Fruit fly (Drosophila melanogaster) whole organism, prepupa: ENCODE measurements around the gene dock.

Experiments
- Blimp-1 ChIP-seq: fragments of 200-800 bp; sonication (Bioruptor generic); optimal IDR thresholded peaks from 3 replicates; lab custom pipeline; 2017; ENCODE audit warnings: missing biosample characterization, missing genetic modification characterization, mild to moderate bottlenecking, moderate library complexity, missing genetic modification reagents
- CG10631 ChIP-seq: fragments of 200-800 bp; sonication (Bioruptor generic); optimal IDR thresholded peaks from 2 replicates; lab custom pipeline; 2016; ENCODE audit warnings: missing biosample characterization, missing genetic modification characterization
- CG11294 ChIP-seq: fragments of 200-800 bp; sonication (Bioruptor generic); IDR thresholded peaks from 2 replicates; pipeline ENCODE4 v1.3.6; 2022; ENCODE audit warnings: missing biosample characterization, missing genetic modification characterization
- CG11762 ChIP-seq: fragments of 200-800 bp; sonication (Bioruptor generic); optimal IDR thresholded peaks from 3 replicates; lab custom pipeline; 2016; ENCODE audit warnings: missing biosample characterization, missing genetic modification characterization; ENCODE audit not compliant: insufficient read depth
- CG11902 ChIP-seq: fragments of 200-800 bp; sonication (Bioruptor generic); optimal IDR thresholded peaks from 3 replicates; lab custom pipeline; 2016; ENCODE audit warnings: missing biosample characterization, missing genetic modification characterization
- CG15336 ChIP-seq: fragments of 200-800 bp; sonication (Bioruptor generic); IDR thresholded peaks from 2 replicates; pipeline ENCODE4 v1.3.6; 2022; ENCODE audit warnings: missing biosample characterization, missing genetic modification characterization
- CG1621 ChIP-seq: fragments of 200-800 bp; sonication (Bioruptor generic); optimal IDR thresholded peaks from 3 replicates; lab custom pipeline; 2018; ENCODE audit warnings: missing biosample characterization, mild to moderate bottlenecking, missing genetic modification characterization
- CG16779 ChIP-seq: fragments of 200-800 bp; sonication (Bioruptor generic); optimal IDR thresholded peaks from 3 replicates; lab custom pipeline; 2017; ENCODE audit warnings: missing biosample characterization, mild to moderate bottlenecking, missing genetic modification characterization
- CG3032 ChIP-seq: fragments of 200-800 bp; optimal IDR thresholded peaks from 2 replicates; lab custom pipeline; 2019; ENCODE audit warnings: missing biosample characterization, mild to moderate bottlenecking, missing genetic modification characterization, moderate library complexity
- CG31627 ChIP-seq: fragments of 200-800 bp; sonication (Bioruptor generic); optimal IDR thresholded peaks from 3 replicates; lab custom pipeline; 2016; ENCODE audit warnings: missing biosample characterization, missing genetic modification characterization
- CG32006 ChIP-seq: fragments of 200-800 bp; sonication (Bioruptor generic); optimal IDR thresholded peaks from 3 replicates; lab custom pipeline; 2017; ENCODE audit warnings: missing biosample characterization, mild to moderate bottlenecking, missing genetic modification characterization
- CG34406 ChIP-seq: fragments of 200-800 bp; sonication (Bioruptor generic); optimal IDR thresholded peaks from 3 replicates; lab custom pipeline; 2016; ENCODE audit warnings: missing biosample characterization, missing genetic modification characterization
- CG6163 ChIP-seq: fragments of 200-800 bp; sonication (Bioruptor generic); IDR thresholded peaks from 3 replicates; pipeline ENCODE4 v1.3.6; 2022; ENCODE audit warnings: missing biosample characterization, missing genetic modification characterization
- CG6276 ChIP-seq: fragments of 200-800 bp; sonication (Bioruptor generic); optimal IDR thresholded peaks from 2 replicates; lab custom pipeline; 2017; ENCODE audit warnings: missing biosample characterization, mild to moderate bottlenecking, missing genetic modification characterization
- CG6854 ChIP-seq: fragments of 200-800 bp; sonication (Bioruptor generic); optimal IDR thresholded peaks from 2 replicates; lab custom pipeline; 2017; ENCODE audit warnings: missing biosample characterization, mild to moderate bottlenecking, missing genetic modification characterization
- CG8119 ChIP-seq: fragments of 200-800 bp; sonication (Bioruptor generic); IDR thresholded peaks from 3 replicates; pipeline ENCODE4 v1.3.6; 2022; ENCODE audit warnings: missing biosample characterization, missing genetic modification characterization
- CG8319 ChIP-seq: fragments of 200-800 bp; sonication (Bioruptor generic); optimal IDR thresholded peaks from 3 replicates; lab custom pipeline; 2016; ENCODE audit warnings: missing biosample characterization, missing genetic modification characterization
- CG8632 ChIP-seq: fragments of 200-800 bp; sonication (Bioruptor generic); optimal IDR thresholded peaks from 3 replicates; lab custom pipeline; 2016; ENCODE audit warnings: missing biosample characterization, missing genetic modification characterization
- Eip75B ChIP-seq: fragments of 200-800 bp; sonication (Bioruptor generic); optimal IDR thresholded peaks from 3 replicates; lab custom pipeline; 2016; ENCODE audit warnings: missing biosample characterization, missing genetic modification characterization
- Eip78C ChIP-seq: fragments of 200-800 bp; sonication (Bioruptor generic); peaks from one replicate; lab custom pipeline; 2016; ENCODE audit warnings: missing biosample characterization, missing genetic modification characterization
- Eip93F ChIP-seq: fragments of 200-800 bp; sonication (Bioruptor generic); optimal IDR thresholded peaks from 2 replicates; lab custom pipeline; 2016; ENCODE audit warnings: missing biosample characterization, mild to moderate bottlenecking, missing genetic modification characterization
- Ets21C ChIP-seq: fragments of 200-800 bp; sonication (Bioruptor generic); optimal IDR thresholded peaks from 3 replicates; lab custom pipeline; 2016; ENCODE audit warnings: missing biosample characterization, missing genetic modification characterization
- Ets96B ChIP-seq: fragments of 200-800 bp; optimal IDR thresholded peaks from 2 replicates; lab custom pipeline; 2019; ENCODE audit warnings: missing biosample characterization, mild to moderate bottlenecking, missing genetic modification characterization, moderate library complexity
- Gug ChIP-seq: fragments of 200-800 bp; sonication (Bioruptor generic); IDR thresholded peaks from 2 replicates; pipeline ENCODE4 v1.3.6; 2022; ENCODE audit warnings: missing biosample characterization, missing genetic modification characterization
- Hr38 ChIP-seq: sonication (Bioruptor generic); optimal IDR thresholded peaks from 2 replicates; lab custom pipeline; 2016; ENCODE audit warnings: missing biosample characterization, missing genetic modification characterization
- Hr39 ChIP-seq: fragments of 200-800 bp; sonication (Bioruptor generic); optimal IDR thresholded peaks from 2 replicates; lab custom pipeline; 2016; ENCODE audit warnings: missing biosample characterization, missing genetic modification characterization
- Lpt ChIP-seq: fragments of 200-800 bp; sonication (Bioruptor generic); optimal IDR thresholded peaks from 3 replicates; lab custom pipeline; 2016; ENCODE audit warnings: missing biosample characterization, missing genetic modification characterization
- OdsH ChIP-seq: fragments of 200-800 bp; sonication (Bioruptor generic); optimal IDR thresholded peaks from 3 replicates; lab custom pipeline; 2016; ENCODE audit warnings: missing biosample characterization, missing genetic modification characterization
- Smox ChIP-seq: fragments of 200-800 bp; sonication (Bioruptor generic); optimal IDR thresholded peaks from 3 replicates; lab custom pipeline; 2016; ENCODE audit warnings: missing biosample characterization, missing genetic modification characterization
- Sox102F ChIP-seq: fragments of 200-800 bp; sonication (Bioruptor generic); optimal IDR thresholded peaks from 2 replicates; lab custom pipeline; 2016; ENCODE audit warnings: missing biosample characterization, mild to moderate bottlenecking, missing genetic modification characterization
- Sox14 ChIP-seq: fragments of 200-800 bp; sonication (Bioruptor generic); optimal IDR thresholded peaks from 3 replicates; lab custom pipeline; 2016; ENCODE audit warnings: missing biosample characterization, missing genetic modification characterization
- Sox15 ChIP-seq: fragments of 200-800 bp; sonication (Bioruptor generic); optimal IDR thresholded peaks from 3 replicates; lab custom pipeline; 2016; ENCODE audit warnings: missing biosample characterization, missing genetic modification characterization
- achi ChIP-seq: fragments of 200-800 bp; sonication (Bioruptor generic); optimal IDR thresholded peaks from 3 replicates; lab custom pipeline; 2016; ENCODE audit warnings: missing biosample characterization, missing genetic modification characterization
- acj6 ChIP-seq: fragments of 200-800 bp; sonication (Bioruptor generic); optimal IDR thresholded peaks from 3 replicates; lab custom pipeline; 2016; ENCODE audit warnings: missing biosample characterization, missing genetic modification characterization
- cyc ChIP-seq: fragments of 200-800 bp; sonication (Bioruptor generic); optimal IDR thresholded peaks from 3 replicates; lab custom pipeline; 2016; ENCODE audit warnings: missing biosample characterization, missing genetic modification characterization
- dac ChIP-seq: fragments of 200-800 bp; sonication (Bioruptor generic); optimal IDR thresholded peaks from 2 replicates; lab custom pipeline; 2017; ENCODE audit warnings: missing biosample characterization, mild to moderate bottlenecking, missing genetic modification characterization
- dsx ChIP-seq: fragments of 200-800 bp; optimal IDR thresholded peaks from 3 replicates; lab custom pipeline; 2019; ENCODE audit warnings: missing biosample characterization, mild to moderate bottlenecking, missing genetic modification characterization, moderate library complexity; ENCODE audit not compliant: poor library complexity, severe bottlenecking
- eg ChIP-seq: fragments of 200-800 bp; sonication (Bioruptor generic); IDR thresholded peaks from 3 replicates; pipeline ENCODE4 v1.3.6; 2022; ENCODE audit warnings: missing biosample characterization, missing genetic modification characterization
- esn ChIP-seq: fragments of 200-800 bp; sonication (Bioruptor generic); optimal IDR thresholded peaks from 2 replicates; lab custom pipeline; 2016; ENCODE audit warnings: missing biosample characterization, mild to moderate bottlenecking, missing genetic modification characterization, moderate library complexity
- fd59A ChIP-seq: fragments of 200-800 bp; sonication (Bioruptor generic); optimal IDR thresholded peaks from 2 replicates; lab custom pipeline; 2017; ENCODE audit warnings: missing biosample characterization, mild to moderate bottlenecking, missing genetic modification characterization, missing genetic modification reagents
- fd85E ChIP-seq: fragments of 200-800 bp; sonication (Bioruptor generic); optimal IDR thresholded peaks from 3 replicates; lab custom pipeline; 2016; ENCODE audit warnings: missing biosample characterization, missing genetic modification characterization
- fkh ChIP-seq: fragments of 200-800 bp; sonication (Bioruptor generic); optimal IDR thresholded peaks from 3 replicates; lab custom pipeline; 2017; ENCODE audit warnings: missing biosample characterization, mild to moderate bottlenecking, missing genetic modification characterization, moderate library complexity
- net ChIP-seq: fragments of 200-800 bp; sonication (Bioruptor generic); optimal IDR thresholded peaks from 3 replicates; lab custom pipeline; 2016; ENCODE audit warnings: missing biosample characterization, missing genetic modification characterization
- pdm3 ChIP-seq: fragments of 200-800 bp; sonication (Bioruptor generic); optimal IDR thresholded peaks from 3 replicates; lab custom pipeline; 2016; ENCODE audit warnings: missing biosample characterization, missing genetic modification characterization
- spab ChIP-seq: fragments of 200-800 bp; sonication (Bioruptor generic); optimal IDR thresholded peaks from 2 replicates; lab custom pipeline; 2017; ENCODE audit warnings: missing biosample characterization, mild to moderate bottlenecking, missing genetic modification characterization, missing genetic modification reagents
- svp ChIP-seq: fragments of 200-800 bp; sonication (Bioruptor generic); peaks from one replicate; lab custom pipeline; 2016; ENCODE audit warnings: missing biosample characterization, missing genetic modification characterization
- topi ChIP-seq: fragments of 200-800 bp; sonication (Bioruptor generic); optimal IDR thresholded peaks from 3 replicates; lab custom pipeline; 2016; ENCODE audit warnings: missing biosample characterization, missing genetic modification characterization
- vri ChIP-seq: fragments of 200-800 bp; sonication (Bioruptor generic); optimal IDR thresholded peaks from 3 replicates; lab custom pipeline; 2016; ENCODE audit warnings: missing biosample characterization, mild to moderate bottlenecking, missing genetic modification characterization

Gene dock

dm6 chr2L:852647-853111 is 26.9 kb downstream of the dock start, which contains the start of the genes CG4291 and kraken (continued):
- TF ChIP-seq Gug (no peak), Eip78C (GFP tag; lab: Kevin White, UChicago) (peak; percentile 69), CG8119 (GFP tag; lab: Robert Waterston, UW) (no peak), CG34406 (GFP tag; lab: Kevin White, UChicago) (peak; percentile 5), fd85E (GFP tag; lab: Kevin White, UChicago) (no peak), Eip93F (no peak), CG11902 (no peak), Hr38 (GFP tag; lab: Kevin White, UChicago) (no peak), CG3032 (tag; lab: Kevin White, UChicago) (peak; percentile 18), CG31627 (GFP tag; lab: Kevin White, UChicago) (peak; percentile 47), Sox15 (GFP tag; lab: Kevin White, UChicago) (no peak), CG15336 (peak; percentile 33; the same call in 1 of the 2 replicates), net (no peak), Blimp-1 (GFP tag; lab: Kevin White, UChicago) (no peak), achi (GFP tag; lab: Kevin White, UChicago) (peak; percentile 33), OdsH (GFP tag; lab: Kevin White, UChicago) (peak; percentile 11), fkh (peak; percentile 90), CG8319 (no peak), Sox102F (GFP tag; lab: Kevin White, UChicago) (no peak), CG16779 (peak; percentile 32), CG6854 (no peak), CG8632 (GFP tag; lab: Kevin White, UChicago) (no peak), Lpt (GFP tag; lab: Kevin White, UChicago) (no peak), CG6163 (GFP tag; lab: Robert Waterston, UW) (peak; percentile 46; the same call in 1 of the 3 replicates), CG6276 (GFP tag; lab: Kevin White, UChicago) (no peak), CG32006 (peak; percentile 13), dsx (no peak), acj6 (GFP tag; lab: Kevin White, UChicago) (peak; percentile 3), spab (GFP tag; lab: Kevin White, UChicago) (no peak), dac (GFP tag; lab: Kevin White, UChicago) (no peak), CG10631 (GFP tag; lab: Kevin White, UChicago) (no peak), esn (GFP tag; lab: Kevin White, UChicago) (peak; percentile 46), Eip75B (GFP tag; lab: Kevin White, UChicago) (peak; percentile 16)

dm6 chr2L:855052-855547 is 29.3 kb downstream of the dock start, which contains the start of gene CG13949:
CG13949 (plus strand) TSS chr2L:855337.
- no peak for TF ChIP-seq Blimp-1 (GFP tag; lab: Kevin White, UChicago)
- TF ChIP-seq acj6 (GFP tag; lab: Kevin White, UChicago), result peak; percentile 34
- no peak for TF ChIP-seq Sox15 (GFP tag; lab: Kevin White, UChicago)
- no peak for TF ChIP-seq Ets21C (GFP tag; lab: Kevin White, UChicago)
- peak; percentile 63 for TF ChIP-seq pdm3
- peak; percentile 57 for TF ChIP-seq eg
- no peak for TF ChIP-seq fkh
- TF ChIP-seq Eip78C (GFP tag; lab: Kevin White, UChicago), result peak; percentile 77
- no peak for TF ChIP-seq vri (GFP tag; lab: Kevin White, UChicago)
- TF ChIP-seq CG11762 (GFP tag; lab: Kevin White, UChicago), result no peak
- TF ChIP-seq svp (GFP tag; lab: Kevin White, UChicago), result peak; percentile 74
- TF ChIP-seq Sox14, result peak; percentile 58
- TF ChIP-seq CG11294, result peak; percentile 26; the same call in 1 of the 2 replicates
- no peak for TF ChIP-seq fd59A (GFP tag; lab: Kevin White, UChicago)
- no peak for TF ChIP-seq CG16779
- TF ChIP-seq CG6854, result no peak
- no peak for TF ChIP-seq dsx
- TF ChIP-seq cyc (GFP tag; lab: Kevin White, UChicago), result peak; percentile 37
- peak; percentile 8 for TF ChIP-seq Ets96B (tag; lab: Kevin White, UChicago)
- peak; percentile 49 for TF ChIP-seq CG15336
- peak; percentile 35 for TF ChIP-seq CG32006
- TF ChIP-seq Eip93F, result no peak
- peak; percentile 51 for TF ChIP-seq Smox (GFP tag; lab: Kevin White, UChicago)
- TF ChIP-seq Hr39 (GFP tag; lab: Kevin White, UChicago), result peak; percentile 46
- TF ChIP-seq CG1621, result no peak
- TF ChIP-seq Lpt (GFP tag; lab: Kevin White, UChicago), result no peak
- TF ChIP-seq CG8319, result no peak
- peak; percentile 18 for TF ChIP-seq Eip75B (GFP tag; lab: Kevin White, UChicago)
- TF ChIP-seq esn (GFP tag; lab: Kevin White, UChicago), result peak; percentile 63
- no peak for TF ChIP-seq CG8632 (GFP tag; lab: Kevin White, UChicago)
- TF ChIP-seq topi (GFP tag; lab: Kevin White, UChicago), result peak; percentile 34
- TF ChIP-seq CG31627 (GFP tag; lab: Kevin White, UChicago), result peak; percentile 46
- peak; percentile 47; the same call in 2 of the 3 replicates for TF ChIP-seq CG8119 (GFP tag; lab: Robert Waterston, UW)
- TF ChIP-seq dac (GFP tag; lab: Kevin White, UChicago), result no peak
